Worm (Caenorhabditis elegans) whole organism, L3 larva: ENCODE measurements around the gene kin-24.

Experiments
- aly-2 ChIP-seq: fragments of 150-350 bp; optimal IDR thresholded peaks from 2 replicates; lab custom pipeline; 2014; ENCODE audit warnings: missing biosample characterization, missing genetic modification characterization
- ama-1 ChIP-seq: fragments of 150-350 bp; optimal IDR thresholded peaks from 2 replicates; lab custom pipeline; 2018
- ceh-28 ChIP-seq: fragments of 150-350 bp; optimal IDR thresholded peaks from 2 replicates; lab custom pipeline; 2014; ENCODE audit warnings: missing biosample characterization, missing genetic modification reagents, missing genetic modification characterization
- ceh-82 ChIP-seq: fragments of 150-350 bp; optimal IDR thresholded peaks from 2 replicates; lab custom pipeline; 2014; ENCODE audit warnings: missing biosample characterization, missing genetic modification characterization
- daf-12 ChIP-seq: fragments of 150-350 bp; optimal IDR thresholded peaks from 2 replicates; lab custom pipeline; 2014; ENCODE audit warnings: missing biosample characterization, missing genetic modification reagents, missing genetic modification characterization
- egl-27 ChIP-seq: sonication (generic microtip); optimal IDR thresholded peaks from 4 replicates; lab custom pipeline; 2017; ENCODE audit warnings: missing biosample characterization, missing genetic modification reagents, missing genetic modification characterization
- egl-5 ChIP-seq: fragments of 150-350 bp; optimal IDR thresholded peaks from 2 replicates; lab custom pipeline; 2017; ENCODE audit warnings: missing biosample characterization, missing genetic modification reagents, missing genetic modification characterization, inconsistent platforms
- elt-1 ChIP-seq: fragments of 150-350 bp; optimal IDR thresholded peaks from 2 replicates; lab custom pipeline; 2014; ENCODE audit warnings: missing biosample characterization, missing genetic modification characterization
- elt-2 ChIP-seq: sonication (generic microtip); optimal IDR thresholded peaks from 2 replicates; lab custom pipeline; 2016; ENCODE audit warnings: missing genetic modification reagents, mild to moderate bottlenecking, missing genetic modification characterization, missing compliant biosample characterization
- elt-3 ChIP-seq, 3 experiments: fragments of 150-350 bp in 1 of 3; sonication (generic microtip) in 2 of 3; optimal IDR thresholded peaks; 2 replicates in 2 of 3; 4 replicates in 1 of 3; lab custom pipeline; 2014 to 2017; ENCODE audit warnings: missing biosample characterization in 3 of 3, missing genetic modification characterization in 3 of 3
- eor-1 ChIP-seq, 2 experiments: fragments of 150-350 bp; optimal IDR thresholded peaks; 2 replicates each; lab custom pipeline; 2014 to 2018; ENCODE audit warnings: missing biosample characterization in 2 of 2, missing genetic modification characterization in 2 of 2
- fkh-10 ChIP-seq: sonication (generic microtip); optimal IDR thresholded peaks from 2 replicates; lab custom pipeline; 2017; ENCODE audit warnings: missing biosample characterization, missing genetic modification reagents, missing genetic modification characterization
- fkh-2 ChIP-seq: fragments of 150-350 bp; optimal IDR thresholded peaks from 2 replicates; lab custom pipeline; 2014; ENCODE audit warnings: missing biosample characterization, missing genetic modification reagents, missing genetic modification characterization
- fos-1 ChIP-seq: fragments of 150-350 bp; optimal IDR thresholded peaks from 2 replicates; lab custom pipeline; 2014; ENCODE audit warnings: missing biosample characterization, missing genetic modification characterization
- jun-1 ChIP-seq: fragments of 150-350 bp; optimal IDR thresholded peaks from 2 replicates; lab custom pipeline; 2014; ENCODE audit warnings: missing biosample characterization, missing genetic modification reagents, missing genetic modification characterization
- lin-39 ChIP-seq: fragments of 150-350 bp; optimal IDR thresholded peaks from 2 replicates; lab custom pipeline; 2018; ENCODE audit warnings: missing biosample characterization, missing genetic modification reagents, missing genetic modification characterization
- lsy-12 ChIP-seq: sonication (generic microtip); optimal IDR thresholded peaks from 2 replicates; lab custom pipeline; 2016; ENCODE audit warnings: mild to moderate bottlenecking, missing genetic modification characterization, missing compliant biosample characterization
- mdl-1 ChIP-seq: fragments of 150-350 bp; optimal IDR thresholded peaks from 2 replicates; lab custom pipeline; 2014; ENCODE audit warnings: missing biosample characterization, missing genetic modification characterization
- mml-1 ChIP-seq: fragments of 150-350 bp; sonication (generic microtip); optimal IDR thresholded peaks from 3 replicates; lab custom pipeline; 2014; ENCODE audit warnings: missing biosample characterization, missing genetic modification characterization
- nfya-1 ChIP-seq: sonication (generic microtip); optimal IDR thresholded peaks from 2 replicates; lab custom pipeline; 2017; ENCODE audit warnings: missing genetic modification characterization, mild to moderate bottlenecking, missing compliant biosample characterization, antibody characterized with exemption, moderate library complexity; ENCODE audit not compliant: insufficient read depth
- nhr-12 ChIP-seq: fragments of 150-350 bp; optimal IDR thresholded peaks from 2 replicates; lab custom pipeline; 2014; ENCODE audit warnings: missing biosample characterization, missing genetic modification characterization
- nhr-23 ChIP-seq: fragments of 150-350 bp; optimal IDR thresholded peaks from 2 replicates; lab custom pipeline; 2014; ENCODE audit warnings: missing biosample characterization, missing genetic modification reagents, missing genetic modification characterization
- nhr-237 ChIP-seq: fragments of 150-350 bp; optimal IDR thresholded peaks from 2 replicates; lab custom pipeline; 2014; ENCODE audit warnings: missing biosample characterization, missing genetic modification characterization
- nhr-25 ChIP-seq: sonication (generic microtip); optimal IDR thresholded peaks from 2 replicates; lab custom pipeline; 2017; ENCODE audit warnings: missing biosample characterization, missing genetic modification characterization
- nhr-43 ChIP-seq: sonication (generic microtip); optimal IDR thresholded peaks from 2 replicates; lab custom pipeline; 2016; ENCODE audit warnings: mild to moderate bottlenecking, missing genetic modification characterization, missing compliant biosample characterization; ENCODE audit not compliant: poor library complexity, severe bottlenecking
- nhr-67 ChIP-seq: fragments of 150-350 bp; optimal IDR thresholded peaks from 2 replicates; lab custom pipeline; 2014; ENCODE audit warnings: missing biosample characterization, missing genetic modification characterization
- nhr-77 ChIP-seq: fragments of 150-350 bp; optimal IDR thresholded peaks from 2 replicates; lab custom pipeline; 2014; ENCODE audit warnings: missing biosample characterization, missing genetic modification characterization
- pha-4 ChIP-seq: fragments of 150-350 bp; optimal IDR thresholded peaks from 2 replicates; lab custom pipeline; 2014; ENCODE audit warnings: missing biosample characterization, missing genetic modification reagents, missing genetic modification characterization
- sea-2 ChIP-seq: fragments of 150-350 bp; sonication (generic microtip); optimal IDR thresholded peaks from 4 replicates; lab custom pipeline; 2014; ENCODE audit warnings: missing biosample characterization, missing genetic modification reagents, missing genetic modification characterization
- skn-1 ChIP-seq: fragments of 150-350 bp; optimal IDR thresholded peaks from 2 replicates; lab custom pipeline; 2014; ENCODE audit warnings: missing biosample characterization, missing genetic modification characterization
- snpc-4 ChIP-seq: fragments of 150-350 bp; optimal IDR thresholded peaks from 2 replicates; lab custom pipeline; 2014; ENCODE audit warnings: missing biosample characterization, missing genetic modification characterization
- tbx-2 ChIP-seq: sonication (generic microtip); optimal IDR thresholded peaks from 2 replicates; lab custom pipeline; 2016; ENCODE audit warnings: mild to moderate bottlenecking, missing genetic modification characterization, missing compliant biosample characterization
- unc-39 ChIP-seq: sonication (generic microtip); optimal IDR thresholded peaks from 4 replicates; lab custom pipeline; 2017; ENCODE audit warnings: missing biosample characterization, missing genetic modification characterization
- unc-62 ChIP-seq: fragments of 150-350 bp; sonication (generic microtip); optimal IDR thresholded peaks from 4 replicates; lab custom pipeline; 2014; ENCODE audit warnings: missing biosample characterization, missing genetic modification reagents, missing genetic modification characterization
- ztf-11 ChIP-seq: fragments of 150-350 bp; optimal IDR thresholded peaks from 2 replicates; lab custom pipeline; 2014; ENCODE audit warnings: missing biosample characterization, missing genetic modification characterization
- ztf-4 ChIP-seq: fragments of 150-350 bp; optimal IDR thresholded peaks from 2 replicates; lab custom pipeline; 2014; ENCODE audit warnings: missing biosample characterization, missing genetic modification characterization

kin-24 gene

ce11 chrIV:9872210-9872609 lies 31.3 kb upstream of the kin-24 start:
- TF ChIP-seq elt-1, result peak; percentile 70
- TF ChIP-seq fos-1 (tag; lab: Kevin White, UChicago), result no peak
- TF ChIP-seq nhr-25 (tag; lab: Kevin White, UChicago), result peak; percentile 3

- TF ChIP-seq nhr-12 (tag; lab: Kevin White, UChicago), result no peak
- TF ChIP-seq nhr-43, result no peak
- no peak for TF ChIP-seq ama-1 (lab: Kevin White, UChicago)
- TF ChIP-seq pha-4, result peak; percentile 91
- TF ChIP-seq nfya-1 (tag; lab: Kevin White, UChicago), result no peak
Measured at ce11 chrIV:9869344-9869743, 28.5 kb upstream of the kin-24 start.

ce11 chrIV:9867915-9868314 lies 27.0 kb upstream of the kin-24 start:
- TF ChIP-seq skn-1, result no peak
- no peak for TF ChIP-seq daf-12 (tag; lab: Kevin White, UChicago)
- no peak for TF ChIP-seq egl-5
- no peak for TF ChIP-seq eor-1 (tag; optimal IDR thresholded peaks at IDR 0.05; lab: Kevin White, UChicago)
- TF ChIP-seq mml-1 (tag; lab: Kevin White, UChicago), result no peak
- peak; percentile 77 for TF ChIP-seq ztf-4
- TF ChIP-seq lin-39 (tag; lab: Kevin White, UChicago), result no peak
- no peak for TF ChIP-seq nhr-67 (tag; lab: Kevin White, UChicago)
- no peak for TF ChIP-seq pha-4
- TF ChIP-seq ceh-28, result peak; percentile 48
- TF ChIP-seq sea-2 (GFP tag; lab: Kevin White, UChicago), result no peak
- peak; percentile 35 for TF ChIP-seq mdl-1 (tag; lab: Kevin White, UChicago)
- TF ChIP-seq elt-2, result no peak
- peak; percentile 57 for TF ChIP-seq tbx-2 (tag; lab: Kevin White, UChicago)
- no peak for TF ChIP-seq ama-1 (lab: Kevin White, UChicago)
- peak in 2 of 3 experiments; percentile 40 to 50 for TF ChIP-seq elt-3 (tag; optimal IDR thresholded peaks at IDR 0.05; lab: Kevin White, UChicago)
- peak; percentile 99 for TF ChIP-seq nhr-23 (tag; lab: Kevin White, UChicago)
- no peak for TF ChIP-seq ceh-82 (tag; lab: Kevin White, UChicago)
- no peak for TF ChIP-seq nhr-237 (tag; lab: Kevin White, UChicago)
- TF ChIP-seq ztf-11 (tag; lab: Kevin White, UChicago), result no peak
- TF ChIP-seq nfya-1 (tag; lab: Kevin White, UChicago), result peak; percentile 29
- no peak for TF ChIP-seq egl-27
- TF ChIP-seq lsy-12 (tag; lab: Kevin White, UChicago), result peak; percentile 30
- peak; percentile 93 for TF ChIP-seq nhr-25 (tag; lab: Kevin White, UChicago)
- no peak for TF ChIP-seq jun-1 (tag; lab: Kevin White, UChicago)
- TF ChIP-seq fkh-2 (tag; lab: Kevin White, UChicago), result no peak
- TF ChIP-seq unc-62 (GFP tag; lab: Kevin White, UChicago), result peak; percentile 3
- TF ChIP-seq fos-1 (tag; lab: Kevin White, UChicago), result no peak
- peak; percentile 99 for TF ChIP-seq nhr-43
- no peak for TF ChIP-seq nhr-12 (tag; lab: Kevin White, UChicago)
- TF ChIP-seq snpc-4 (tag; lab: Kevin White, UChicago), result no peak

ce11 chrIV:9866865-9867264 lies 26.0 kb upstream of the kin-24 start:
- TF ChIP-seq fkh-10 (no peak), lsy-12 (tag; lab: Kevin White, UChicago) (no peak), elt-1 (no peak), ceh-28 (no peak), eor-1 (tag; optimal IDR thresholded peaks at IDR 0.05; lab: Kevin White, UChicago) (no peak), unc-39 (tag; lab: Kevin White, UChicago) (no peak), snpc-4 (tag; lab: Kevin White, UChicago) (no peak), aly-2 (tag; lab: Kevin White, UChicago) (no peak), nhr-77 (no peak), tbx-2 (tag; lab: Kevin White, UChicago) (no peak), ztf-11 (tag; lab: Kevin White, UChicago) (no peak), ama-1 (lab: Kevin White, UChicago) (no peak), jun-1 (tag; lab: Kevin White, UChicago) (no peak)
